Worm (Caenorhabditis elegans) whole organism, mixed stage, embryonic: ENCODE data around the gene ZK809.9.

Experiments used
- elt-1 ChIP-seq: sonication (generic microtip); optimal IDR thresholded peaks from 2 replicates; lab custom pipeline; 2017; ENCODE audit warnings: missing genetic modification characterization, mild to moderate bottlenecking, missing compliant biosample characterization, antibody characterized with exemption, moderate library complexity, borderline replicate concordance; ENCODE audit not compliant: insufficient read depth
- mep-1 ChIP-seq: fragments of 150-350 bp; optimal IDR thresholded peaks from 2 replicates; lab custom pipeline; 2017; ENCODE audit warnings: missing biosample characterization, missing genetic modification reagents, missing genetic modification characterization, inconsistent platforms
- nhr-237 ChIP-seq: fragments of 150-350 bp; optimal IDR thresholded peaks from 2 replicates; lab custom pipeline; 2014; ENCODE audit warnings: missing biosample characterization, missing genetic modification characterization
- nhr-76 ChIP-seq: sonication (generic microtip); optimal IDR thresholded peaks from 2 replicates; lab custom pipeline; 2017; ENCODE audit warnings: missing biosample characterization, missing genetic modification characterization
- pha-4 ChIP-seq: fragments of 150-350 bp; optimal IDR thresholded peaks from 2 replicates; lab custom pipeline; 2018; ENCODE audit warnings: missing biosample characterization, missing genetic modification reagents, missing genetic modification characterization
- unc-39 ChIP-seq: fragments of 150-350 bp; optimal IDR thresholded peaks from 2 replicates; lab custom pipeline; 2014; ENCODE audit warnings: missing biosample characterization, missing genetic modification characterization
- unc-62 ChIP-seq: fragments of 150-350 bp; optimal IDR thresholded peaks from 2 replicates; lab custom pipeline; 2014; ENCODE audit warnings: missing biosample characterization, missing genetic modification reagents, missing genetic modification characterization
- ztf-11 ChIP-seq: fragments of 150-350 bp; optimal IDR thresholded peaks from 2 replicates; lab custom pipeline; 2014; ENCODE audit warnings: missing biosample characterization, missing genetic modification characterization

DNA sequence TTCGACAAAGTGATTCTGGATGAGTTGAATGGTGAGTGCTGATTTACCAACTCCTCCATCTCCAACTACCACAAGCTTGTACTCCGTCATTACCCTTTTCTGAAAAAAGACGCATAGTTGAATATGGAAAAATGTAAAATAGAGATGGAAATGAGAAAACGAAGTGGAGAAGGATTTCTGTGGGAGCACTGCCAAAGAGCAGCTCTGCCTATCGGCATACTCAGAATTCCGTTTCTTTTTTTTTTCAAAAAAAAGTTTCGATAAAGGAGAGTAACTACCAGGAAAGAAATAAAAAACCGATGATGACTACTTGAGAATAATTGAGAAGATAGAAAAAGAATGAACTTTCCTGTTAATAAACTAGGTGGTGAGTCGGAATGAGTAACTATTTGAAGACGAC lies 25.9 kb downstream of the ZK809.9 start, which contains the start of gene let-60:
- TF ChIP-seq elt-1 (no peak), mep-1 (no peak), unc-39 (tag; lab: Kevin White, UChicago) (no peak), nhr-76 (tag; lab: Kevin White, UChicago) (no peak), pha-4 (tag; lab: Kevin White, UChicago) (no peak), nhr-237 (tag; lab: Kevin White, UChicago) (no peak), unc-62 (no peak), ztf-11 (tag; lab: Kevin White, UChicago) (no peak)
